Worm (Caenorhabditis elegans) whole organism, L4/young adult: ENCODE results near the gene srd-31.

Experiments
- dao-5 ChIP-seq: sonication (generic microtip); optimal IDR thresholded peaks from 2 replicates; lab custom pipeline; 2016; ENCODE audit warnings: missing genotype, missing genetic modification characterization, moderate library complexity, missing compliant biosample characterization
- him-1 ChIP-seq: sonication (generic microtip); optimal IDR thresholded peaks from 2 replicates; lab custom pipeline; 2016; ENCODE audit warnings: missing genotype, missing genetic modification reagents, missing genetic modification characterization, missing compliant biosample characterization

ce11 chrV:7681388-7681787, 46.8 kb upstream of the srd-31 start, which contains the start of gene cyp-33A1:
- TF ChIP-seq dao-5 (tag; lab: Kevin White, UChicago) (no peak), him-1 (tag; lab: Kevin White, UChicago) (no peak)
